Fruit fly (Drosophila melanogaster) whole organism, embryonic: Measurements from ENCODE around the gene RpL28.

Source experiments
- ATbp ChIP-seq: fragments of 200-800 bp; sonication (Bioruptor generic); optimal IDR thresholded peaks from 2 replicates; lab custom pipeline; 2017; ENCODE audit warnings: missing biosample characterization, mild to moderate bottlenecking, missing genetic modification characterization, missing genetic modification reagents
- CG11723 ChIP-seq: fragments of 200-800 bp; sonication (Bioruptor generic); optimal IDR thresholded peaks from 2 replicates; lab custom pipeline; 2017; ENCODE audit warnings: missing biosample characterization, mild to moderate bottlenecking, missing genetic modification characterization
- CG12659 ChIP-seq: fragments of 200-800 bp; sonication (Bioruptor generic); optimal IDR thresholded peaks from 3 replicates; lab custom pipeline; 2017; ENCODE audit warnings: mild to moderate bottlenecking, missing biosample characterization, missing genetic modification reagents, missing genetic modification characterization
- CG13624 ChIP-seq: fragments of 200-800 bp; sonication (Bioruptor generic); optimal IDR thresholded peaks from 2 replicates; lab custom pipeline; 2016; ENCODE audit warnings: missing biosample characterization, missing genetic modification characterization
- CG14965 ChIP-seq: fragments of 200-800 bp; sonication (Bioruptor generic); optimal IDR thresholded peaks from 2 replicates; lab custom pipeline; 2016; ENCODE audit warnings: missing biosample characterization, missing genetic modification characterization, borderline replicate concordance
- CG15514 ChIP-seq: fragments of 200-800 bp; sonication (Bioruptor generic); optimal IDR thresholded peaks from 3 replicates; lab custom pipeline; 2017; ENCODE audit warnings: missing biosample characterization, missing genetic modification characterization, mild to moderate bottlenecking, moderate library complexity, missing genetic modification reagents
- CG15601 ChIP-seq: fragments of 200-800 bp; sonication (Bioruptor generic); optimal IDR thresholded peaks from 3 replicates; lab custom pipeline; 2019; ENCODE audit warnings: missing biosample characterization, mild to moderate bottlenecking, missing genetic modification characterization, moderate library complexity
- CG16813 ChIP-seq: fragments of 200-800 bp; sonication (Bioruptor generic); IDR thresholded peaks from 3 replicates; pipeline ENCODE4 v1.3.6; 2022; ENCODE audit warnings: missing biosample characterization, missing genetic modification characterization; ENCODE audit not compliant: partially characterized antibody
- CG17912 ChIP-seq: fragments of 200-800 bp; sonication (Bioruptor generic); optimal IDR thresholded peaks from 2 replicates; lab custom pipeline; 2018; ENCODE audit warnings: missing biosample characterization, mild to moderate bottlenecking, missing genetic modification characterization
- CG2129 ChIP-seq: fragments of 200-800 bp; sonication (Bioruptor generic); IDR thresholded peaks from 2 replicates; pipeline ENCODE4 v1.3.6; 2022; ENCODE audit warnings: missing biosample characterization, missing genetic modification characterization; ENCODE audit not compliant: partially characterized antibody
- CG3163 ChIP-seq: fragments of 200-800 bp; sonication (Bioruptor generic); optimal IDR thresholded peaks from 3 replicates; lab custom pipeline; 2016; ENCODE audit warnings: missing biosample characterization, missing genetic modification characterization
- CG3281 ChIP-seq: fragments of 200-800 bp; sonication (Bioruptor generic); optimal IDR thresholded peaks from 3 replicates; lab custom pipeline; 2017; ENCODE audit warnings: missing biosample characterization, mild to moderate bottlenecking, missing genetic modification characterization
- CG42726 ChIP-seq: fragments of 200-800 bp; sonication (Bioruptor generic); IDR thresholded peaks from 2 replicates; pipeline ENCODE4 v1.3.6; 2022; ENCODE audit warnings: missing biosample characterization, missing genetic modification characterization; ENCODE audit not compliant: partially characterized antibody
- CG6683 ChIP-seq: fragments of 200-800 bp; sonication (Bioruptor generic); optimal IDR thresholded peaks from 2 replicates; lab custom pipeline; 2017; ENCODE audit warnings: missing biosample characterization, mild to moderate bottlenecking, missing genetic modification characterization, missing genetic modification reagents
- CG8924 ChIP-seq: fragments of 200-800 bp; optimal IDR thresholded peaks from 3 replicates; lab custom pipeline; 2019; ENCODE audit warnings: missing biosample characterization, mild to moderate bottlenecking, missing genetic modification characterization, moderate library complexity
- CG8944 ChIP-seq: fragments of 200-800 bp; sonication (Bioruptor generic); optimal IDR thresholded peaks from 3 replicates; lab custom pipeline; 2016; ENCODE audit warnings: missing biosample characterization, missing genetic modification characterization
- CG9727 ChIP-seq: fragments of 200-800 bp; sonication (Bioruptor generic); optimal IDR thresholded peaks from 3 replicates; lab custom pipeline; 2017; ENCODE audit warnings: missing biosample characterization, mild to moderate bottlenecking, missing genetic modification characterization
- CG9797 ChIP-seq: fragments of 200-800 bp; sonication (Bioruptor generic); optimal IDR thresholded peaks from 3 replicates; lab custom pipeline; 2018; ENCODE audit warnings: missing biosample characterization, mild to moderate bottlenecking, missing genetic modification characterization
- CrebB ChIP-seq: fragments of 200-800 bp; sonication (Bioruptor generic); optimal IDR thresholded peaks from 3 replicates; lab custom pipeline; 2018; ENCODE audit warnings: missing biosample characterization, mild to moderate bottlenecking, missing genetic modification characterization
- Dbx ChIP-seq: fragments of 200-800 bp; sonication (Bioruptor generic); IDR thresholded peaks from 3 replicates; pipeline ENCODE4 v1.3.6; 2022; ENCODE audit warnings: missing biosample characterization, missing genetic modification characterization
- Dip2 ChIP-seq: fragments of 200-800 bp; sonication (Bioruptor generic); IDR thresholded peaks from 2 replicates; pipeline ENCODE4 v1.3.6; 2022; ENCODE audit warnings: missing biosample characterization, missing genetic modification characterization
- H15 ChIP-seq: fragments of 200-800 bp; sonication (Bioruptor generic); IDR thresholded peaks from 3 replicates; pipeline ENCODE4 v1.3.6; 2022; ENCODE audit warnings: missing biosample characterization, missing genetic modification characterization
- HmgZ ChIP-seq: fragments of 200-800 bp; sonication (Bioruptor generic); optimal IDR thresholded peaks from 2 replicates; lab custom pipeline; 2018; ENCODE audit warnings: missing biosample characterization, mild to moderate bottlenecking, missing genetic modification characterization
- MBD-R2 ChIP-seq: fragments of 200-800 bp; sonication (Bioruptor generic); IDR thresholded peaks from 2 replicates; pipeline ENCODE4 v1.3.6; 2022; ENCODE audit warnings: missing biosample characterization, missing genetic modification characterization
- Myb ChIP-seq: fragments of 200-800 bp; sonication (Bioruptor generic); optimal IDR thresholded peaks from 2 replicates; lab custom pipeline; 2016; ENCODE audit warnings: missing biosample characterization, missing genetic modification characterization
- NfI ChIP-seq: fragments of 200-800 bp; sonication (Bioruptor generic); optimal IDR thresholded peaks from 3 replicates; lab custom pipeline; 2018; ENCODE audit warnings: missing biosample characterization, mild to moderate bottlenecking, missing genetic modification characterization, moderate library complexity
- Optix ChIP-seq: fragments of 200-800 bp; sonication (Bioruptor generic); IDR thresholded peaks from 3 replicates; pipeline ENCODE4 v1.3.6; 2022; ENCODE audit warnings: missing biosample characterization, missing genetic modification characterization
- Sin3A ChIP-seq: fragments of >200 bp; optimal IDR thresholded peaks from 2 replicates; lab custom pipeline; 2018
- YL-1 ChIP-seq: fragments of 200-800 bp; sonication (Bioruptor generic); optimal IDR thresholded peaks from 3 replicates; lab custom pipeline; 2017; ENCODE audit warnings: missing biosample characterization, mild to moderate bottlenecking, missing genetic modification characterization
- caup ChIP-seq: fragments of 200-800 bp; sonication (Bioruptor generic); optimal IDR thresholded peaks from 3 replicates; lab custom pipeline; 2017; ENCODE audit warnings: missing biosample characterization, mild to moderate bottlenecking, missing genetic modification characterization, moderate library complexity; ENCODE audit not compliant: severe bottlenecking
- chn ChIP-seq: fragments of 200-800 bp; sonication (Bioruptor generic); optimal IDR thresholded peaks from 2 replicates; lab custom pipeline; 2016; ENCODE audit warnings: missing biosample characterization, missing genetic modification characterization
- disco-r ChIP-seq: fragments of 200-800 bp; sonication (Bioruptor generic); optimal IDR thresholded peaks from 2 replicates; lab custom pipeline; 2016; ENCODE audit warnings: missing biosample characterization, missing genetic modification characterization
- dm ChIP-seq: fragments of 200-800 bp; sonication (Bioruptor generic); optimal IDR thresholded peaks from 3 replicates; lab custom pipeline; 2016; ENCODE audit warnings: missing biosample characterization, missing genetic modification characterization
- gro ChIP-seq: fragments of 200-800 bp; sonication (Bioruptor generic); optimal IDR thresholded peaks from 2 replicates; lab custom pipeline; 2016; ENCODE audit warnings: missing biosample characterization, missing genetic modification characterization
- kay ChIP-seq: fragments of 200-800 bp; sonication (Bioruptor generic); optimal IDR thresholded peaks from 2 replicates; lab custom pipeline; 2016; ENCODE audit warnings: missing biosample characterization, missing genetic modification characterization
- klu ChIP-seq: fragments of 200-800 bp; sonication (Bioruptor generic); IDR thresholded peaks from 2 replicates; pipeline ENCODE4 v1.3.6; 2022; ENCODE audit warnings: missing biosample characterization, missing genetic modification characterization
- kni ChIP-seq: fragments of 200-800 bp; sonication (Bioruptor generic); optimal IDR thresholded peaks from 3 replicates; lab custom pipeline; 2017; ENCODE audit warnings: mild to moderate bottlenecking, missing biosample characterization, missing genetic modification reagents, missing genetic modification characterization
- knrl ChIP-seq: fragments of 200-800 bp; sonication (Bioruptor generic); IDR thresholded peaks from 3 replicates; pipeline ENCODE4 v1.3.6; 2022; ENCODE audit warnings: missing biosample characterization, missing genetic modification characterization; ENCODE audit not compliant: partially characterized antibody
- lilli ChIP-seq: fragments of 200-800 bp; sonication (Bioruptor generic); optimal IDR thresholded peaks from 3 replicates; lab custom pipeline; 2016; ENCODE audit warnings: missing biosample characterization, missing genetic modification characterization
- nmo ChIP-seq: fragments of 200-800 bp; sonication (Bioruptor generic); optimal IDR thresholded peaks from 2 replicates; lab custom pipeline; 2018; ENCODE audit warnings: missing biosample characterization, mild to moderate bottlenecking, missing genetic modification characterization, moderate library complexity
- p53 ChIP-seq: fragments of 200-800 bp; sonication (Bioruptor generic); optimal IDR thresholded peaks from 2 replicates; lab custom pipeline; 2016; ENCODE audit warnings: missing biosample characterization, missing genetic modification characterization
- pfk ChIP-seq: fragments of 200-800 bp; sonication (Bioruptor generic); optimal IDR thresholded peaks from 2 replicates; lab custom pipeline; 2018; ENCODE audit warnings: missing biosample characterization, mild to moderate bottlenecking, missing genetic modification characterization, moderate library complexity
- phol ChIP-seq: fragments of 200-800 bp; sonication (Bioruptor generic); optimal IDR thresholded peaks from 3 replicates; lab custom pipeline; 2018; ENCODE audit warnings: missing biosample characterization, mild to moderate bottlenecking, missing genetic modification characterization, moderate library complexity
- sim ChIP-seq: fragments of 200-800 bp; sonication (Bioruptor generic); IDR thresholded peaks from 2 replicates; pipeline ENCODE4 v1.3.6; 2022; ENCODE audit warnings: missing biosample characterization, missing genetic modification characterization
- sna ChIP-seq: fragments of 200-800 bp; sonication (Bioruptor generic); IDR thresholded peaks from 2 replicates; pipeline ENCODE4 v1.3.6; 2022; ENCODE audit warnings: missing biosample characterization, missing genetic modification characterization; ENCODE audit not compliant: partially characterized antibody
- trem ChIP-seq: fragments of 200-800 bp; optimal IDR thresholded peaks from 3 replicates; lab custom pipeline; 2019; ENCODE audit warnings: missing biosample characterization, mild to moderate bottlenecking, missing genetic modification characterization, moderate library complexity
- vfl ChIP-seq: fragments of 200-800 bp; sonication (Bioruptor generic); optimal IDR thresholded peaks from 2 replicates; lab custom pipeline; 2016; ENCODE audit warnings: missing biosample characterization, missing genetic modification characterization

RpL28 gene

DNA sequence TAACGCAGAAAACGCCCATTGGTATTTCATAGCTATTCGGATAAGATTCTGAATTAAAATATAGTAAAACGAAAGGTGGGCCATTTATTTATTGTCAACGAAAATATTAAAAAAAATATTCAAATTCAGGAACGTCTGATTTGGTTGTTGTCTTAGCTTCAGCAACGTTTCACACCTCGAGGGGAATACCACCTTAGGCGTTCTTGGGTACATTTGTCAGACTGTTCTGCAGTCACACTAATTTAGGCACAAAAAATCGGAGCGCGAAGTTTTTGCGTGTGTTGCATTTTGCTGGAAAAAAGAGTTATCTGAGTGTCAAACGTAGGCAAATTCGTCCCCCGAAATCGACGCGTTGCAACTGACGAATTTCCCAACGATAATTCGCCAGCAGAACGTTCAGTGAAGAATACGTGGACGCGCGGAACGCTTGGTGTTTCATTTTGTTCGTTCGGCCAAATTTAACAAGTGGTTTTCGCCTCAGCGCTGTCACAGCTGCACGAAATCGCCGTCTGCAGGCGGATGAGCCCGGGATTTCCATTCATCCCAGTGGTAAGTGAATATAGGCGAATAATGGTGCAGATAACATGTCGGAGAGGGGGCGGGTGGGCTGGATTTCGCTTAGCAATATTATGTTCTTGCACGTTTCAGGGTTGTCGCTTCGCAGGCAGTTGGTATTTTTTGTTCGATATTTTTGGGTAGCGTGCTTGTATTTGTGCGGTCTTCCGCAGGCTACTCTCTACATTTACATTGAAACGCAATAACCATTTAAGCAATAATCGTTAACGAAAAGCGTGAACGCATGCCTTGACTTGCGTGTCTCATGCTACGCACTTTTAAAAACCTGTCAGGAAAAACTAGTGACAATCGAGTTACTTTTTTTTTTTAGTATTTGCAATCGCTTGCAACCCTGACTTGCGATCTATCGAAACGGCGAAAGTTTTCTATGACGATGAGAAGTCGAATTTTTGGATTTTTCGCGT is 2.3 kb upstream of the RpL28 start, which contains the start of gene Larp4B (continued):
- TF ChIP-seq NfI (peak; percentile 21), CG9797 (GFP tag; lab: Kevin White, UChicago) (peak; percentile 82), p53 (GFP tag; lab: Kevin White, UChicago) (peak; percentile 51), MBD-R2 (peak; percentile 23; the same call in 1 of the 2 replicates), CG3281 (GFP tag; lab: Kevin White, UChicago) (peak; percentile 33), kay (no peak), trem (tag; lab: Kevin White, UChicago) (peak; percentile 75), CG9727 (peak; percentile 19), knrl (GFP tag; lab: Robert Waterston, UW) (peak; percentile 76), lilli (GFP tag; lab: Kevin White, UChicago) (peak; percentile 53), nmo (GFP tag; lab: Kevin White, UChicago) (peak; percentile 25), HmgZ (tag; lab: Kevin White, UChicago) (peak; percentile 61), YL-1 (GFP tag; lab: Kevin White, UChicago) (peak; percentile 40), disco-r (GFP tag; lab: Kevin White, UChicago) (peak; percentile 55), CG16813 (GFP tag; lab: Robert Waterston, UW) (peak; percentile 72), Dbx (GFP tag; lab: Robert Waterston, UW) (peak; percentile 44; the same call in 1 of the 3 replicates), dm (GFP tag; lab: Kevin White, UChicago) (peak; percentile 80), CG2129 (GFP tag; lab: Robert Waterston, UW) (peak; percentile 53), H15 (GFP tag; lab: Robert Waterston, UW) (no peak), CG14965 (GFP tag; lab: Kevin White, UChicago) (no peak), sna (GFP tag; lab: Robert Waterston, UW) (peak; percentile 66), gro (GFP tag; lab: Kevin White, UChicago) (peak; percentile 45), phol (peak; percentile 54), chn (GFP tag; lab: Kevin White, UChicago) (peak; percentile 13), CG15601 (tag; lab: Kevin White, UChicago) (peak; percentile 6), Myb (GFP tag; lab: Kevin White, UChicago) (peak; percentile 90), CG8944 (GFP tag; lab: Kevin White, UChicago) (no peak), vfl (GFP tag; lab: Kevin White, UChicago) (no peak), CrebB (tag; lab: Kevin White, UChicago) (no peak), CG12659 (GFP tag; lab: Kevin White, UChicago) (peak; percentile 27), ATbp (GFP tag; lab: Kevin White, UChicago) (no peak), caup (GFP tag; lab: Kevin White, UChicago) (peak; percentile 16), Dip2 (GFP tag; lab: Robert Waterston, UW) (no peak), CG17912 (no peak), CG6683 (no peak), Sin3A (peak; percentile 86), CG8924 (tag; lab: Kevin White, UChicago) (peak; percentile 20), CG13624 (peak; percentile 58), klu (GFP tag; lab: Robert Waterston, UW) (no peak), sim (GFP tag; lab: Robert Waterston, UW) (no peak), Optix (GFP tag; lab: Robert Waterston, UW) (no peak), CG3163 (GFP tag; lab: Kevin White, UChicago) (peak; percentile 1), pfk (GFP tag; lab: Kevin White, UChicago) (peak; percentile 91), CG11723 (no peak), CG42726 (0 out of 2 replicates have a peak, but pooled peaks have one; percentile 46), kni (GFP tag; lab: Kevin White, UChicago) (no peak), CG15514 (GFP tag; lab: Kevin White, UChicago) (peak; percentile 71)
